Worm (Caenorhabditis elegans): ENCODE measurements around the gene spr-3.

spr-3 gene

ce11 chrX:4526412-4526811 is 12.5 kb downstream of the spr-3 start:
- TF ChIP-seq duxl-1 (tag; optimal IDR thresholded peaks at IDR 0.05; ENCODE audit: poor library complexity): peak; percentile 79
- no peak; the same call in 1 of the 2 replicates for TF ChIP-seq pha-4 (GFP tag; IDR thresholded peaks at IDR 0.05)
- no peak for TF ChIP-seq pha-4 (tag; optimal IDR thresholded peaks at IDR 0.05)
- TF ChIP-seq mep-1 (tag; optimal IDR thresholded peaks at IDR 0.05): peak; percentile 67
- TF ChIP-seq ZK546.5 (tag; optimal IDR thresholded peaks at IDR 0.05): no peak
- no peak for TF ChIP-seq nhr-28 (tag; optimal IDR thresholded peaks at IDR 0.05)
- no peak for TF ChIP-seq zfp-2 (tag; optimal IDR thresholded peaks at IDR 0.05)
- no peak for TF ChIP-seq ztf-11 (tag; optimal IDR thresholded peaks at IDR 0.05)
- no peak for TF ChIP-seq snpc-1.2 (GFP tag; IDR thresholded peaks at IDR 0.05)
- 0 out of 2 replicates have a peak, but pooled peaks have one; percentile 24 for TF ChIP-seq lin-38 (GFP tag; IDR thresholded peaks at IDR 0.05)
- TF ChIP-seq ceh-82 (tag; optimal IDR thresholded peaks at IDR 0.05): no peak
- TF ChIP-seq Y105C5A.15 (GFP tag; IDR thresholded peaks at IDR 0.05): no peak
- no peak for TF ChIP-seq lim-7 (GFP tag; IDR thresholded peaks at IDR 0.05)
- no peak for TF ChIP-seq lin-39 (tag; optimal IDR thresholded peaks at IDR 0.05)
- TF ChIP-seq hif-1 (tag; optimal IDR thresholded peaks at IDR 0.05): no peak
- TF ChIP-seq daf-19 (GFP tag; conservative IDR thresholded peaks at IDR 0.05): no peak
- no peak for TF ChIP-seq lir-3 (tag; optimal IDR thresholded peaks at IDR 0.05)
- TF ChIP-seq nhr-6 (tag; optimal IDR thresholded peaks at IDR 0.05): no peak
- TF ChIP-seq mdl-1 (tag; optimal IDR thresholded peaks at IDR 0.05): no peak
- peak; percentile 83 for TF ChIP-seq aly-2 (tag; optimal IDR thresholded peaks at IDR 0.05)
- TF ChIP-seq egl-43 (GFP tag; IDR thresholded peaks at IDR 0.05): no peak
- no peak for TF ChIP-seq Y5F2A.4 (GFP tag; optimal IDR thresholded peaks at IDR 0.05)
- TF ChIP-seq nhr-42 (GFP tag; IDR thresholded peaks at IDR 0.05): no peak
- TF ChIP-seq lin-1 (GFP tag; IDR thresholded peaks at IDR 0.05): no peak
- no peak for TF ChIP-seq sdz-12 (GFP tag; optimal IDR thresholded peaks at IDR 0.05)
- peak; percentile 56 for TF ChIP-seq nhr-237 (tag; optimal IDR thresholded peaks at IDR 0.05)
- TF ChIP-seq nhr-11 (tag; optimal IDR thresholded peaks at IDR 0.05): no peak
- peak; percentile 16 for TF ChIP-seq hlh-11 (tag; optimal IDR thresholded peaks at IDR 0.05)
- TF ChIP-seq nhr-102 (tag; optimal IDR thresholded peaks at IDR 0.05): peak; percentile 62
- no peak for TF ChIP-seq F44E2.7 (GFP tag; IDR thresholded peaks at IDR 0.05)
- peak in 1 of 2 experiments; percentile 29 for TF ChIP-seq lsy-2 (tag; optimal IDR thresholded peaks at IDR 0.05)
- TF ChIP-seq T26A8.4 (GFP tag; IDR thresholded peaks at IDR 0.05): peak; percentile 84
- TF ChIP-seq nhr-76 (tag; optimal IDR thresholded peaks at IDR 0.05): no peak
- TF ChIP-seq skn-1 (tag; optimal IDR thresholded peaks at IDR 0.05): no peak
- no peak for TF ChIP-seq unc-130 (GFP tag; optimal IDR thresholded peaks at IDR 0.05)
- 0 out of 2 replicates have a peak, but pooled peaks have one; percentile 29 for TF ChIP-seq zfp-3 (GFP tag; conservative IDR thresholded peaks at IDR 0.05)
- TF ChIP-seq fos-1 (tag; optimal IDR thresholded peaks at IDR 0.05): no peak
- no peak for TF ChIP-seq nhr-25 (tag; optimal IDR thresholded peaks at IDR 0.05; ENCODE audit: borderline replicate concordance, insufficient read depth)
- no peak for TF ChIP-seq dmd-6 (GFP tag; IDR thresholded peaks at IDR 0.05)
- no peak for TF ChIP-seq daf-16 (GFP tag; optimal IDR thresholded peaks at IDR 0.05)
- TF ChIP-seq daf-16 (tag; optimal IDR thresholded peaks at IDR 0.05): peak; percentile 37
- no peak for TF ChIP-seq lin-29 (GFP tag; IDR thresholded peaks at IDR 0.05)
- no peak for TF ChIP-seq spr-1 (tag; optimal IDR thresholded peaks at IDR 0.05)
- TF ChIP-seq php-3 (GFP tag; IDR thresholded peaks at IDR 0.05): no peak
- TF ChIP-seq ctbp-1 (GFP tag; IDR thresholded peaks at IDR 0.05): no peak
- TF ChIP-seq jun-1 (tag; optimal IDR thresholded peaks at IDR 0.05): peak; percentile 29
- TF ChIP-seq ces-1 (GFP tag; optimal IDR thresholded peaks at IDR 0.05): no peak
- TF ChIP-seq dve-1 (tag; optimal IDR thresholded peaks at IDR 0.05; ENCODE audit: insufficient read depth): peak; percentile 43
- TF ChIP-seq nhr-10 (tag; optimal IDR thresholded peaks at IDR 0.05): peak; percentile 64
- no peak for TF ChIP-seq zip-11 (GFP tag; IDR thresholded peaks at IDR 0.05)
- no peak for TF ChIP-seq F37D6.2 (tag; optimal IDR thresholded peaks at IDR 0.05)
- no peak for TF ChIP-seq madf-5 (GFP tag; IDR thresholded peaks at IDR 0.05)
- TF ChIP-seq T20F7.1 (GFP tag; optimal IDR thresholded peaks at IDR 0.05): peak; percentile 16

All from whole organism, L4 larva.